Worm (Caenorhabditis elegans): ENCODE results near the gene rpl-42.

ce11 chrII:11110419-11110818 lies 17.9 kb downstream of the rpl-42 start:
- no peak for TF ChIP-seq ceh-28 (tag; optimal IDR thresholded peaks at IDR 0.05)
- TF ChIP-seq mdl-1 (tag; optimal IDR thresholded peaks at IDR 0.05) = no peak
- TF ChIP-seq daf-12 (tag; optimal IDR thresholded peaks at IDR 0.05) = no peak
- TF ChIP-seq ZK546.5 (tag; optimal IDR thresholded peaks at IDR 0.05) = no peak

Measured in whole organism, L3 larva.